Worm (Caenorhabditis elegans) whole organism, L4/young adult: ENCODE results near the gene ZK105.12.

Experiments used
- dao-5 ChIP-seq: sonication (generic microtip); optimal IDR thresholded peaks from 2 replicates; lab custom pipeline; 2016; ENCODE audit warnings: missing genotype, missing genetic modification characterization, moderate library complexity, missing compliant biosample characterization
- him-1 ChIP-seq: sonication (generic microtip); optimal IDR thresholded peaks from 2 replicates; lab custom pipeline; 2016; ENCODE audit warnings: missing genotype, missing genetic modification reagents, missing genetic modification characterization, missing compliant biosample characterization

- no peak for TF ChIP-seq him-1 (tag; lab: Kevin White, UChicago)
- no peak for TF ChIP-seq dao-5 (tag; lab: Kevin White, UChicago)
Measured at ce11 chrV:7667940-7668339, 48.0 kb downstream of the ZK105.12 start, which contains the start of gene C12D5.5.
